Fruit fly (Drosophila melanogaster) S2 (cell line): ENCODE results near the gene CG9192.
A peak's percentile ranks its signal among the peaks of the same experiment; 100 is the strongest.
"Not testable (repeated sequence)": the region's sequence is repeated elsewhere in the genome, so short reads cannot be mapped to it uniquely, and the experiment has no call there.

ENCODE experiments used
- CG8478 ChIP-seq: fragments of >200 bp; optimal IDR thresholded peaks from 2 replicates; lab custom pipeline; 2018
- CTCF ChIP-seq, 2 experiments: fragments of >200 bp; optimal IDR thresholded peaks; 2 replicates each; lab custom pipeline; 2018

The CG9192 gene

dm6 chr3L:1245810-1246209, 7.7 kb upstream of the CG9192 start, which contains the start of gene Klp61F:
Gene Klp61F (minus strand): TSS chr3L:1245910.
- TF ChIP-seq CG8478 (lab: Kevin White, UChicago); CTCF (optimal IDR thresholded peaks at IDR 0.05; lab: Kevin White, UChicago): not testable (repeated sequence)

- TF ChIP-seq CG8478 (lab: Kevin White, UChicago) = no peak
- TF ChIP-seq CTCF (optimal IDR thresholded peaks at IDR 0.05; lab: Kevin White, UChicago) = no peak
Measured at dm6 chr3L:1235426-1235825, 2.7 kb downstream of the CG9192 start, which contains the start of gene galene. Gene galene (plus strand): TSS chr3L:1235726.

dm6 chr3L:1233830-1234229, 4.3 kb downstream of the CG9192 start, which contains the start of gene CG33966:
Gene CG33966 (plus strand): TSS chr3L:1234130.
- TF ChIP-seq CTCF (optimal IDR thresholded peaks at IDR 0.05; lab: Kevin White, UChicago) = no peak
- TF ChIP-seq CG8478 (lab: Kevin White, UChicago) = no peak

- TF ChIP-seq CTCF (optimal IDR thresholded peaks at IDR 0.05; lab: Kevin White, UChicago) (no peak), CG8478 (lab: Kevin White, UChicago) (no peak)
Measured at dm6 chr3L:1232582-1232981, 5.5 kb downstream of the CG9192 start, which contains the start of gene CG33965. Gene CG33965 (plus strand): TSS chr3L:1232882.

- no peak for TF ChIP-seq CG8478 (lab: Kevin White, UChicago)
- TF ChIP-seq CTCF (optimal IDR thresholded peaks at IDR 0.05; lab: Kevin White, UChicago) = no peak
Measured at dm6 chr3L:1227303-1227797, 10.8 kb downstream of the CG9192 start, which contains the start of gene LysS. Gene LysS (plus strand): TSS chr3L:1227747.

dm6 chr3L:1218596-1218995, 19.5 kb downstream of the CG9192 start, which contains the start of gene LysP:
Gene LysP (minus strand): TSS chr3L:1218696.
- TF ChIP-seq CG8478 (lab: Kevin White, UChicago) (no peak), CTCF (optimal IDR thresholded peaks at IDR 0.05; lab: Kevin White, UChicago) (no peak)

- TF ChIP-seq CTCF (optimal IDR thresholded peaks at IDR 0.05; lab: Kevin White, UChicago) (no peak), CG8478 (lab: Kevin White, UChicago) (no peak)
Measured at dm6 chr3L:1216460-1216859, 21.7 kb downstream of the CG9192 start.

- no peak for TF ChIP-seq CTCF (optimal IDR thresholded peaks at IDR 0.05; lab: Kevin White, UChicago)
- no peak for TF ChIP-seq CG8478 (lab: Kevin White, UChicago)
Measured at dm6 chr3L:1212571-1212970, 25.5 kb downstream of the CG9192 start, which contains the start of gene LysE. Gene LysE (plus strand): TSS chr3L:1212827.

dm6 chr3L:1212113-1212512, 26.0 kb downstream of the CG9192 start:
- TF ChIP-seq CTCF (optimal IDR thresholded peaks at IDR 0.05; lab: Kevin White, UChicago) (no peak), CG8478 (lab: Kevin White, UChicago) (no peak)

- no peak for TF ChIP-seq CG8478 (lab: Kevin White, UChicago)
- TF ChIP-seq CTCF (optimal IDR thresholded peaks at IDR 0.05; lab: Kevin White, UChicago) = no peak
Measured at dm6 chr3L:1211096-1211495, 27.0 kb downstream of the CG9192 start, which contains the start of gene LysD. Gene LysD (minus strand): TSS chr3L:1211196.

- TF ChIP-seq CTCF (optimal IDR thresholded peaks at IDR 0.05; lab: Kevin White, UChicago) (no peak), CG8478 (lab: Kevin White, UChicago) (no peak)
Measured at dm6 chr3L:1208206-1208605, 29.9 kb downstream of the CG9192 start.

dm6 chr3L:1206682-1207421, 31.3 kb downstream of the CG9192 start, which contains the start of gene LysB:
Gene LysB (plus strand): TSS chr3L:1207371.
- peak in 1 of 2 experiments; percentile 36 for TF ChIP-seq CTCF (optimal IDR thresholded peaks at IDR 0.05; lab: Kevin White, UChicago)
- no peak for TF ChIP-seq CG8478 (lab: Kevin White, UChicago)

dm6 chr3L:1204674-1205547, 33.2 kb downstream of the CG9192 start, which contains the start of gene CG9119:
Gene CG9119 (minus strand): TSS chr3L:1204795.
- TF ChIP-seq CTCF (optimal IDR thresholded peaks at IDR 0.05; lab: Kevin White, UChicago) = no peak

- no peak for TF ChIP-seq CG8478 (lab: Kevin White, UChicago)
- no peak for TF ChIP-seq CTCF (optimal IDR thresholded peaks at IDR 0.05; lab: Kevin White, UChicago)
Measured at dm6 chr3L:1203855-1204431, 34.2 kb downstream of the CG9192 start.
